Fruit fly (Drosophila melanogaster) Kc167 (cell line): ENCODE results near the gene m.

ENCODE experiments used
- Sin3A ChIP-seq: fragments of >200 bp; optimal IDR thresholded peaks from 2 replicates; lab custom pipeline; 2018; ENCODE audit warnings: missing external identifiers
- h ChIP-seq: fragments of >200 bp; optimal IDR thresholded peaks from 3 replicates; lab custom pipeline; 2018; ENCODE audit warnings: missing external identifiers
- insv ChIP-seq: fragments of >200 bp; optimal IDR thresholded peaks from 3 replicates; lab custom pipeline; 2018; ENCODE audit warnings: missing external identifiers
- psq ChIP-seq: fragments of >200 bp; optimal IDR thresholded peaks from 2 replicates; lab custom pipeline; 2017; ENCODE audit warnings: missing external identifiers
- ttk ChIP-seq: sonication (Bioruptor generic); optimal IDR thresholded peaks from 2 replicates; lab custom pipeline; 2017; ENCODE audit warnings: missing external identifiers

dm6 chrX:11733795-11734194 is 20.3 kb upstream of the m start, which contains the start of gene inaF-A:
- TF ChIP-seq psq (lab: Kevin White, UChicago) (no peak), Sin3A (lab: Kevin White, UChicago) (no peak), ttk (lab: Kevin White, UChicago) (no peak), insv (lab: Kevin White, UChicago) (no peak), h (no peak)
